Worm (Caenorhabditis elegans): ENCODE data around the gene srw-138.

ce11 chrV:2987407-2987806, 24.5 kb upstream of the srw-138 start, which contains the start of gene srh-85:
- TF ChIP-seq ama-1 (optimal IDR thresholded peaks at IDR 0.05) (no peak), ceh-18 (tag; optimal IDR thresholded peaks at IDR 0.05) (no peak), T23F11.4 (GFP tag; optimal IDR thresholded peaks at IDR 0.05) (no peak), tbx-2 (tag; optimal IDR thresholded peaks at IDR 0.05) (no peak), unc-55 (GFP tag; optimal IDR thresholded peaks at IDR 0.05) (no peak), ceh-14 (tag; optimal IDR thresholded peaks at IDR 0.05) (no peak), ceh-9 (tag; optimal IDR thresholded peaks at IDR 0.05) (no peak), fkh-10 (GFP tag; optimal IDR thresholded peaks at IDR 0.05) (no peak), ceh-22 (tag; optimal IDR thresholded peaks at IDR 0.05) (no peak)
